Fruit fly (Drosophila melanogaster): ENCODE results near the gene CG8010.

- TF ChIP-seq Ptx1 (GFP tag; IDR thresholded peaks at IDR 0.05) (no peak), tna (GFP tag; IDR thresholded peaks at IDR 0.05; ENCODE audit: partially characterized antibody) (no peak), Atf6 (GFP tag; IDR thresholded peaks at IDR 0.05) (no peak)
Measured at dm6 chrX:19276489-19277117, 7.9 kb upstream of the CG8010 start, which contains the start of the genes CG32537 and CG32536.
